ENCODE assay signal across 5 worm cellular contexts in genomic region chrII:13195163-13195562, ce11.
TF ChIP-seq lines count a peak whose summit lies in the region.

Gene lec-1, plus strand, starts transcription at chrII:13195549.

TF ChIP-seq in whole organism, L1 larva, 84 proteins besides CTCF, POLR2A, EP300 and RAD21 (continued from another document and continues in another):
- no peak for TF ChIP-seq fkh-4 (tag; optimal IDR thresholded peaks at IDR 0.05; lab: Kevin White, UChicago; ENCODE audit: borderline replicate concordance)
- TF ChIP-seq fkh-8 (tag; optimal IDR thresholded peaks at IDR 0.05; lab: Kevin White, UChicago): peak; percentile 50
- TF ChIP-seq skn-1 (tag; optimal IDR thresholded peaks at IDR 0.05; lab: Kevin White, UChicago): peak; percentile 12
- no peak for TF ChIP-seq sup-37 (GFP tag; optimal IDR thresholded peaks at IDR 0.05; lab: Kevin White, UChicago)
- TF ChIP-seq C04F5.9 (tag; optimal IDR thresholded peaks at IDR 0.05; lab: Kevin White, UChicago): no peak
- peak; percentile 60 for TF ChIP-seq nhr-20 (tag; optimal IDR thresholded peaks at IDR 0.05; lab: Kevin White, UChicago)
- no peak for TF ChIP-seq egl-13 (tag; optimal IDR thresholded peaks at IDR 0.05; lab: Kevin White, UChicago)
- peak; percentile 90 for TF ChIP-seq lin-14 (GFP tag; optimal IDR thresholded peaks at IDR 0.05; lab: Kevin White, UChicago)
- peak; percentile 14 for TF ChIP-seq aly-2 (tag; optimal IDR thresholded peaks at IDR 0.05; lab: Kevin White, UChicago)
- no peak for TF ChIP-seq Y116A8C.19 (tag; optimal IDR thresholded peaks at IDR 0.05; lab: Kevin White, UChicago; ENCODE audit: borderline replicate concordance)
- TF ChIP-seq nhr-12 (tag; optimal IDR thresholded peaks at IDR 0.05; lab: Kevin White, UChicago): no peak
- TF ChIP-seq lin-35 (GFP tag; optimal IDR thresholded peaks at IDR 0.05; lab: Kevin White, UChicago): peak; percentile 49 to 52
- TF ChIP-seq pag-3 (tag; optimal IDR thresholded peaks at IDR 0.05; lab: Kevin White, UChicago; ENCODE audit: borderline replicate concordance, insufficient read depth): no peak
- no peak for TF ChIP-seq pax-3 (tag; optimal IDR thresholded peaks at IDR 0.05; lab: Kevin White, UChicago)
- TF ChIP-seq unc-30 (tag; optimal IDR thresholded peaks at IDR 0.05; lab: Kevin White, UChicago): no peak
- peak; percentile 8 for TF ChIP-seq mep-1 (tag; optimal IDR thresholded peaks at IDR 0.05; lab: Kevin White, UChicago)
- TF ChIP-seq swsn-7 (tag; optimal IDR thresholded peaks at IDR 0.05; lab: Kevin White, UChicago): peak; percentile 48
- no peak for TF ChIP-seq ztf-4 (tag; optimal IDR thresholded peaks at IDR 0.05; lab: Kevin White, UChicago)
- TF ChIP-seq nhr-84 (tag; optimal IDR thresholded peaks at IDR 0.05; lab: Kevin White, UChicago): no peak
- TF ChIP-seq sptf-1 (tag; optimal IDR thresholded peaks at IDR 0.05; lab: Kevin White, UChicago): no peak
- no peak for TF ChIP-seq xbp-1 (tag; optimal IDR thresholded peaks at IDR 0.05; lab: Kevin White, UChicago)
- no peak for TF ChIP-seq nhr-11 (tag; optimal IDR thresholded peaks at IDR 0.05; lab: Kevin White, UChicago)
- TF ChIP-seq snu-23 (GFP tag; optimal IDR thresholded peaks at IDR 0.05; lab: Kevin White, UChicago): peak; percentile 71
- TF ChIP-seq ama-1 (optimal IDR thresholded peaks at IDR 0.05; lab: Kevin White, UChicago): no peak
- no peak for TF ChIP-seq ceh-63 (GFP tag; optimal IDR thresholded peaks at IDR 0.05; lab: Kevin White, UChicago)
- TF ChIP-seq mef-2 (tag; optimal IDR thresholded peaks at IDR 0.05; lab: Kevin White, UChicago): no peak
- no peak for TF ChIP-seq pqm-1 (tag; optimal IDR thresholded peaks at IDR 0.05; lab: Kevin White, UChicago)

TF ChIP-seq in whole organism, L2 larva, 48 proteins besides CTCF, POLR2A, EP300 and RAD21 (continued from another document):
- TF ChIP-seq snpc-4 (tag; optimal IDR thresholded peaks at IDR 0.05; lab: Kevin White, UChicago) (peak; percentile 10), zag-1 (tag; optimal IDR thresholded peaks at IDR 0.05; lab: Kevin White, UChicago) (peak; percentile 37), lin-39 (tag; optimal IDR thresholded peaks at IDR 0.05; lab: Kevin White, UChicago) (no peak), ceh-82 (tag; optimal IDR thresholded peaks at IDR 0.05; lab: Kevin White, UChicago) (no peak), F13H6.1 (tag; optimal IDR thresholded peaks at IDR 0.05; lab: Kevin White, UChicago) (peak; percentile 66), C34F6.9 (tag; optimal IDR thresholded peaks at IDR 0.05; lab: Kevin White, UChicago) (peak; percentile 83), mbf-1 (tag; optimal IDR thresholded peaks at IDR 0.05; lab: Kevin White, UChicago) (no peak), nhr-237 (tag; optimal IDR thresholded peaks at IDR 0.05; lab: Kevin White, UChicago) (no peak), crh-2 (tag; optimal IDR thresholded peaks at IDR 0.05; lab: Kevin White, UChicago) (peak; percentile 79), fos-1 (tag; optimal IDR thresholded peaks at IDR 0.05; lab: Kevin White, UChicago) (peak; percentile 80), nhr-25 (tag; optimal IDR thresholded peaks at IDR 0.05; lab: Kevin White, UChicago) (peak; percentile 5), nhr-21 (tag; optimal IDR thresholded peaks at IDR 0.05; lab: Kevin White, UChicago) (peak; percentile 3), ztf-11 (tag; optimal IDR thresholded peaks at IDR 0.05; lab: Kevin White, UChicago) (no peak), dmd-4 (tag; optimal IDR thresholded peaks at IDR 0.05; lab: Kevin White, UChicago) (no peak), nhr-77 (tag; optimal IDR thresholded peaks at IDR 0.05; lab: Kevin White, UChicago) (no peak), R02D3.7 (tag; optimal IDR thresholded peaks at IDR 0.05; lab: Kevin White, UChicago) (no peak), lsy-2 (tag; optimal IDR thresholded peaks at IDR 0.05; lab: Kevin White, UChicago) (peak; percentile 21 to 67), gmeb-1 (tag; optimal IDR thresholded peaks at IDR 0.05; lab: Kevin White, UChicago) (no peak), ZK546.5 (tag; optimal IDR thresholded peaks at IDR 0.05; lab: Kevin White, UChicago) (no peak), ama-1 (optimal IDR thresholded peaks at IDR 0.05; lab: Kevin White, UChicago) (no peak), nhr-129 (tag; optimal IDR thresholded peaks at IDR 0.05; lab: Kevin White, UChicago) (peak; percentile 87), elt-1 (tag; optimal IDR thresholded peaks at IDR 0.05; lab: Kevin White, UChicago) (no peak), sma-3 (GFP tag; optimal IDR thresholded peaks at IDR 0.05; lab: Kevin White, UChicago) (peak; percentile 0), alr-1 (tag; optimal IDR thresholded peaks at IDR 0.05; lab: Kevin White, UChicago) (no peak), mab-5 (tag; optimal IDR thresholded peaks at IDR 0.05; lab: Kevin White, UChicago) (peak; percentile 49), ceh-16 (tag; optimal IDR thresholded peaks at IDR 0.05; lab: Kevin White, UChicago) (no peak)

TF ChIP-seq in whole organism, L3 larva, 47 proteins besides CTCF, POLR2A, EP300 and RAD21 (continued from another document):
- TF ChIP-seq unc-62 (GFP tag; optimal IDR thresholded peaks at IDR 0.05; lab: Kevin White, UChicago) (peak; percentile 3), pqm-1 (tag; optimal IDR thresholded peaks at IDR 0.05; lab: Kevin White, UChicago) (peak; percentile 67), egl-5 (tag; optimal IDR thresholded peaks at IDR 0.05; lab: Kevin White, UChicago) (peak; percentile 88), nfya-1 (tag; optimal IDR thresholded peaks at IDR 0.05; lab: Kevin White, UChicago; ENCODE audit: insufficient read depth) (peak; percentile 74), aly-2 (tag; optimal IDR thresholded peaks at IDR 0.05; lab: Kevin White, UChicago) (no peak), ceh-9 (tag; optimal IDR thresholded peaks at IDR 0.05; lab: Kevin White, UChicago) (no peak), mml-1 (tag; optimal IDR thresholded peaks at IDR 0.05; lab: Kevin White, UChicago) (no peak), nhr-67 (tag; optimal IDR thresholded peaks at IDR 0.05; lab: Kevin White, UChicago) (no peak), mdl-1 (tag; optimal IDR thresholded peaks at IDR 0.05; lab: Kevin White, UChicago) (no peak), ceh-28 (tag; optimal IDR thresholded peaks at IDR 0.05; lab: Kevin White, UChicago) (no peak), hmg-11 (tag; optimal IDR thresholded peaks at IDR 0.05; lab: Kevin White, UChicago) (peak; percentile 46), pha-4 (tag; optimal IDR thresholded peaks at IDR 0.05; lab: Kevin White, UChicago) (peak; percentile 98), elt-3 (tag; optimal IDR thresholded peaks at IDR 0.05; lab: Kevin White, UChicago) (no peak), lin-15B (tag; optimal IDR thresholded peaks at IDR 0.05; lab: Kevin White, UChicago) (peak; percentile 12), ama-1 (optimal IDR thresholded peaks at IDR 0.05; lab: Kevin White, UChicago) (peak; percentile 41), lin-39 (tag; optimal IDR thresholded peaks at IDR 0.05; lab: Kevin White, UChicago) (no peak), ztf-4 (tag; optimal IDR thresholded peaks at IDR 0.05; lab: Kevin White, UChicago) (no peak), nhr-77 (tag; optimal IDR thresholded peaks at IDR 0.05; lab: Kevin White, UChicago) (no peak), sea-2 (GFP tag; optimal IDR thresholded peaks at IDR 0.05; lab: Kevin White, UChicago) (no peak), elt-2 (tag; optimal IDR thresholded peaks at IDR 0.05; lab: Kevin White, UChicago) (peak; percentile 57), jun-1 (tag; optimal IDR thresholded peaks at IDR 0.05; lab: Kevin White, UChicago) (no peak), elt-1 (tag; optimal IDR thresholded peaks at IDR 0.05; lab: Kevin White, UChicago) (no peak), daf-12 (tag; optimal IDR thresholded peaks at IDR 0.05; lab: Kevin White, UChicago) (no peak), ceh-82 (tag; optimal IDR thresholded peaks at IDR 0.05; lab: Kevin White, UChicago) (no peak), fkh-10 (GFP tag; optimal IDR thresholded peaks at IDR 0.05; lab: Kevin White, UChicago) (peak; percentile 35), skn-1 (tag; optimal IDR thresholded peaks at IDR 0.05; lab: Kevin White, UChicago) (no peak), nhr-25 (tag; optimal IDR thresholded peaks at IDR 0.05; lab: Kevin White, UChicago) (no peak), nhr-12 (tag; optimal IDR thresholded peaks at IDR 0.05; lab: Kevin White, UChicago) (no peak), nhr-43 (tag; optimal IDR thresholded peaks at IDR 0.05; lab: Kevin White, UChicago; ENCODE audit: poor library complexity, severe bottlenecking) (no peak), R02D3.7 (tag; optimal IDR thresholded peaks at IDR 0.05; lab: Kevin White, UChicago) (no peak)
TF ChIP-seq in whole organism, L3 larva: peak in this region for 13.

TF ChIP-seq in whole organism, L4 larva, 104 proteins besides CTCF, POLR2A, EP300 and RAD21 (continued from another document and continues in another):
- TF ChIP-seq tra-1 (GFP tag; IDR thresholded peaks at IDR 0.05; lab: Robert Waterston, UW) (0 out of 2 replicates have a peak, but pooled peaks have one; percentile 16), tag-97 (GFP tag; IDR thresholded peaks at IDR 0.05; lab: Robert Waterston, UW) (no peak), mdl-1 (tag; optimal IDR thresholded peaks at IDR 0.05; lab: Kevin White, UChicago) (peak in 1 of 2 experiments; percentile 64), lin-13 (GFP tag; optimal IDR thresholded peaks at IDR 0.05; lab: Kevin White, UChicago) (peak; percentile 11), T20F7.1 (GFP tag; optimal IDR thresholded peaks at IDR 0.05; lab: Kevin White, UChicago) (peak; percentile 60), hmg-1.1 (GFP tag; IDR thresholded peaks at IDR 0.05; lab: Robert Waterston, UW) (peak; percentile 67), dpl-1 (GFP tag; optimal IDR thresholded peaks at IDR 0.05; lab: Kevin White, UChicago) (peak; percentile 27), mxl-3 (GFP tag; optimal IDR thresholded peaks at IDR 0.05; lab: Kevin White, UChicago) (peak; percentile 51), ZK337.2 (GFP tag; IDR thresholded peaks at IDR 0.05; lab: Robert Waterston, UW) (no peak), ces-1 (GFP tag; optimal IDR thresholded peaks at IDR 0.05; lab: Kevin White, UChicago) (no peak), nhr-10 (tag; optimal IDR thresholded peaks at IDR 0.05; lab: Kevin White, UChicago) (no peak), zip-11 (GFP tag; IDR thresholded peaks at IDR 0.05; lab: Robert Waterston, UW) (no peak), ceh-82 (tag; optimal IDR thresholded peaks at IDR 0.05; lab: Kevin White, UChicago) (no peak), nhr-6 (tag; optimal IDR thresholded peaks at IDR 0.05; lab: Kevin White, UChicago) (peak; percentile 15), dmd-6 (GFP tag; IDR thresholded peaks at IDR 0.05; lab: Robert Waterston, UW) (peak; percentile 37; the same call in 1 of the 2 replicates), zfp-2 (tag; optimal IDR thresholded peaks at IDR 0.05; lab: Kevin White, UChicago) (no peak), dve-1 (tag; optimal IDR thresholded peaks at IDR 0.05; lab: Kevin White, UChicago; ENCODE audit: insufficient read depth) (peak; percentile 78), lsy-2 (tag; optimal IDR thresholded peaks at IDR 0.05; lab: Kevin White, UChicago) (peak in 1 of 2 experiments; percentile 64), zag-1 (tag; optimal IDR thresholded peaks at IDR 0.05; lab: Kevin White, UChicago) (no peak), spr-3 (GFP tag; optimal IDR thresholded peaks at IDR 0.05; lab: Kevin White, UChicago) (no peak), unc-62 (GFP tag; optimal IDR thresholded peaks at IDR 0.05 in 1 of 2; lab: Kevin White, UChicago) (peak in 1 of 2 experiments; percentile 50), unc-62 (tag; optimal IDR thresholded peaks at IDR 0.05; lab: Kevin White, UChicago) (no peak), nhr-111 (GFP tag; optimal IDR thresholded peaks at IDR 0.05; lab: Kevin White, UChicago) (no peak), ama-1 (optimal IDR thresholded peaks at IDR 0.05; lab: Kevin White, UChicago) (peak; percentile 74), mes-2 (tag; optimal IDR thresholded peaks at IDR 0.05; lab: Kevin White, UChicago; ENCODE audit: poor library complexity, severe bottlenecking) (peak; percentile 60), fkh-10 (GFP tag; optimal IDR thresholded peaks at IDR 0.05; lab: Kevin White, UChicago) (no peak), nhr-11 (tag; optimal IDR thresholded peaks at IDR 0.05; lab: Kevin White, UChicago) (peak; percentile 70), nhr-237 (tag; optimal IDR thresholded peaks at IDR 0.05; lab: Kevin White, UChicago) (no peak), rbr-2 (tag; optimal IDR thresholded peaks at IDR 0.05; lab: Kevin White, UChicago) (peak; percentile 59), lin-38 (GFP tag; IDR thresholded peaks at IDR 0.05; lab: Robert Waterston, UW) (peak; percentile 37; the same call in 1 of the 2 replicates)

TF ChIP-seq in whole organism, late embryonic, 69 proteins besides CTCF, POLR2A, EP300 and RAD21 (continued from another document):
- TF ChIP-seq unc-42 (tag; optimal IDR thresholded peaks at IDR 0.05; lab: Kevin White, UChicago) (peak; percentile 61), unc-55 (GFP tag; optimal IDR thresholded peaks at IDR 0.05; lab: Kevin White, UChicago) (peak; percentile 49), Y22D7AL.16 (tag; optimal IDR thresholded peaks at IDR 0.05; lab: Kevin White, UChicago) (no peak), npax-4 (tag; optimal IDR thresholded peaks at IDR 0.05; lab: Kevin White, UChicago) (no peak), tbx-2 (tag; optimal IDR thresholded peaks at IDR 0.05; lab: Kevin White, UChicago) (peak; percentile 68), ceh-34 (tag; optimal IDR thresholded peaks at IDR 0.05; lab: Kevin White, UChicago) (peak; percentile 18)
